Fruit fly (Drosophila melanogaster) whole organism, embryonic: Measurements from ENCODE around the gene CG31974.
A peak's percentile ranks its signal among the peaks of the same experiment; 100 is the strongest.

Source experiments
- Adf1 ChIP-seq: fragments of 200-800 bp; sonication (Bioruptor generic); IDR thresholded peaks from 2 replicates; pipeline ENCODE4 v1.3.6; 2022; ENCODE audit warnings: missing biosample characterization, missing genetic modification characterization
- Antp ChIP-seq: fragments of 200-800 bp; sonication (Bioruptor generic); optimal IDR thresholded peaks from 3 replicates; lab custom pipeline; 2016; ENCODE audit warnings: missing biosample characterization, missing genetic modification characterization
- Blimp-1 ChIP-seq: fragments of 200-800 bp; sonication (Bioruptor generic); optimal IDR thresholded peaks from 3 replicates; lab custom pipeline; 2018; ENCODE audit warnings: missing biosample characterization, missing genetic modification characterization, mild to moderate bottlenecking, moderate library complexity, missing genetic modification reagents
- CG10366 ChIP-seq: fragments of 200-800 bp; sonication (Bioruptor generic); IDR thresholded peaks from 2 replicates; pipeline ENCODE4 v1.3.6; 2022; ENCODE audit warnings: missing biosample characterization, missing genetic modification characterization
- CG10431 ChIP-seq: fragments of 200-800 bp; sonication (Bioruptor generic); optimal IDR thresholded peaks from 3 replicates; lab custom pipeline; 2018; ENCODE audit warnings: missing biosample characterization, mild to moderate bottlenecking, missing genetic modification characterization
- CG10543 ChIP-seq: fragments of 200-800 bp; sonication (Bioruptor generic); optimal IDR thresholded peaks from 3 replicates; lab custom pipeline; 2017; ENCODE audit warnings: missing biosample characterization, mild to moderate bottlenecking, missing genetic modification characterization, moderate library complexity
- CG11085 ChIP-seq: fragments of 200-800 bp; sonication (Bioruptor generic); IDR thresholded peaks from 2 replicates; pipeline ENCODE4 v1.3.6; 2022; ENCODE audit warnings: missing biosample characterization, missing genetic modification characterization
- CG12104 ChIP-seq: fragments of 200-800 bp; sonication (Bioruptor generic); optimal IDR thresholded peaks from 3 replicates; lab custom pipeline; 2016; ENCODE audit warnings: missing biosample characterization, missing genetic modification characterization
- CG13624 ChIP-seq: fragments of 200-800 bp; sonication (Bioruptor generic); optimal IDR thresholded peaks from 2 replicates; lab custom pipeline; 2016; ENCODE audit warnings: missing biosample characterization, missing genetic modification characterization
- CG13894 ChIP-seq: fragments of 200-800 bp; sonication (Bioruptor generic); optimal IDR thresholded peaks from 3 replicates; lab custom pipeline; 2018; ENCODE audit warnings: missing biosample characterization, mild to moderate bottlenecking, missing genetic modification characterization, moderate library complexity
- CG17328 ChIP-seq: fragments of 200-800 bp; sonication (Bioruptor generic); IDR thresholded peaks from 2 replicates; pipeline ENCODE4 v1.3.6; 2022; ENCODE audit warnings: missing biosample characterization, missing genetic modification characterization
- CG18599 ChIP-seq: fragments of 200-800 bp; sonication (Bioruptor generic); optimal IDR thresholded peaks from 3 replicates; lab custom pipeline; 2017; ENCODE audit warnings: missing biosample characterization, missing genetic modification characterization, mild to moderate bottlenecking, moderate library complexity, missing genetic modification reagents
- CG30020 ChIP-seq: fragments of 200-800 bp; optimal IDR thresholded peaks from 2 replicates; lab custom pipeline; 2019; ENCODE audit warnings: missing biosample characterization, mild to moderate bottlenecking, missing genetic modification characterization, moderate library complexity
- CG3281 ChIP-seq: fragments of 200-800 bp; sonication (Bioruptor generic); optimal IDR thresholded peaks from 3 replicates; lab custom pipeline; 2017; ENCODE audit warnings: missing biosample characterization, mild to moderate bottlenecking, missing genetic modification characterization
- CG4328 ChIP-seq: fragments of 200-800 bp; sonication (Bioruptor generic); optimal IDR thresholded peaks from 3 replicates; lab custom pipeline; 2017; ENCODE audit warnings: missing biosample characterization, missing genetic modification reagents, missing genetic modification characterization
- CG4360 ChIP-seq: fragments of 200-800 bp; sonication (Bioruptor generic); IDR thresholded peaks from 2 replicates; pipeline ENCODE4 v1.3.6; 2022; ENCODE audit warnings: missing biosample characterization, missing genetic modification characterization
- CG7839 ChIP-seq: fragments of 200-800 bp; sonication (Bioruptor generic); optimal IDR thresholded peaks from 3 replicates; lab custom pipeline; 2018; ENCODE audit warnings: missing biosample characterization, mild to moderate bottlenecking, missing genetic modification characterization, moderate library complexity
- CG7928 ChIP-seq: fragments of 200-800 bp; sonication (Bioruptor generic); optimal IDR thresholded peaks from 2 replicates; lab custom pipeline; 2017; ENCODE audit warnings: missing biosample characterization, mild to moderate bottlenecking, missing genetic modification characterization
- CG9817 ChIP-seq: fragments of 200-800 bp; sonication (Bioruptor generic); optimal IDR thresholded peaks from 2 replicates; lab custom pipeline; 2018; ENCODE audit warnings: missing biosample characterization, mild to moderate bottlenecking, missing genetic modification characterization, moderate library complexity
- CG9876 ChIP-seq: fragments of 200-800 bp; sonication (Bioruptor generic); optimal IDR thresholded peaks from 2 replicates; lab custom pipeline; 2016; ENCODE audit warnings: missing biosample characterization, missing genetic modification characterization
- CTCF ChIP-seq: fragments of 200-800 bp; sonication (Bioruptor generic); optimal IDR thresholded peaks from 2 replicates; lab custom pipeline; 2017; ENCODE audit warnings: missing biosample characterization, mild to moderate bottlenecking, missing genetic modification characterization, moderate library complexity
- D19B ChIP-seq: fragments of 200-800 bp; sonication (Bioruptor generic); optimal IDR thresholded peaks from 2 replicates; lab custom pipeline; 2017; ENCODE audit warnings: missing biosample characterization, mild to moderate bottlenecking, missing genetic modification characterization
- Doc2 ChIP-seq: fragments of 200-800 bp; sonication (Bioruptor generic); IDR thresholded peaks from 2 replicates; pipeline ENCODE4 v1.3.6; 2022; ENCODE audit warnings: missing biosample characterization, missing genetic modification characterization
- ERR ChIP-seq: fragments of 200-800 bp; sonication (Bioruptor generic); optimal IDR thresholded peaks from 2 replicates; lab custom pipeline; 2016; ENCODE audit warnings: missing biosample characterization, missing genetic modification characterization
- Lpt ChIP-seq: fragments of >200 bp; optimal IDR thresholded peaks from 2 replicates; lab custom pipeline; 2018; ENCODE audit warnings: missing biosample characterization, missing genetic modification characterization
- Med ChIP-seq: fragments of 200-800 bp; sonication (Bioruptor generic); peaks from one replicate; lab custom pipeline; 2016; ENCODE audit warnings: missing biosample characterization, missing genetic modification characterization, mild to moderate bottlenecking, inconsistent platforms, moderate library complexity
- Myb ChIP-seq: fragments of 200-800 bp; sonication (Bioruptor generic); optimal IDR thresholded peaks from 2 replicates; lab custom pipeline; 2016; ENCODE audit warnings: missing biosample characterization, missing genetic modification characterization
- NFAT ChIP-seq: fragments of 200-800 bp; sonication (Bioruptor generic); IDR thresholded peaks from 2 replicates; pipeline ENCODE4 v1.3.6; 2022; ENCODE audit warnings: missing biosample characterization, missing genetic modification characterization
- NK7.1 ChIP-seq: fragments of 200-800 bp; sonication (Bioruptor generic); optimal IDR thresholded peaks from 3 replicates; lab custom pipeline; 2016; ENCODE audit warnings: missing biosample characterization, missing genetic modification characterization
- Pdp1 ChIP-seq, 2 experiments: fragments of 200-800 bp; sonication (Bioruptor generic); optimal IDR thresholded peaks; 3 replicates each; lab custom pipeline; 2016; ENCODE audit warnings: missing biosample characterization in 2 of 2, missing genetic modification characterization in 2 of 2, mild to moderate bottlenecking in 1 of 2, moderate library complexity in 1 of 2
- Sry-δ ChIP-seq: fragments of 200-800 bp; sonication (Bioruptor generic); optimal IDR thresholded peaks from 2 replicates; lab custom pipeline; 2016; ENCODE audit warnings: missing biosample characterization, missing genetic modification characterization
- Trl ChIP-seq, 3 experiments: fragments of >200 bp in 2 of 3; fragments of 200-800 bp in 1 of 3; sonication (Bioruptor generic) in 1 of 3; optimal IDR thresholded peaks; 2 replicates in 1 of 3; 3 replicates in 2 of 3; lab custom pipeline; 2016 to 2017; ENCODE audit warnings: missing biosample characterization in 1 of 3, missing genetic modification characterization in 1 of 3
- aop ChIP-seq: fragments of 200-800 bp; sonication (Bioruptor generic); IDR thresholded peaks from 2 replicates; pipeline ENCODE4 v1.3.6; 2022; ENCODE audit warnings: missing biosample characterization, missing genetic modification characterization
- ara ChIP-seq: fragments of 200-800 bp; sonication (Bioruptor generic); IDR thresholded peaks from 2 replicates; pipeline ENCODE4 v1.3.6; 2022; ENCODE audit warnings: missing biosample characterization, missing genetic modification characterization
- bbx ChIP-seq: fragments of 200-800 bp; sonication (Bioruptor generic); IDR thresholded peaks from 2 replicates; pipeline ENCODE4 v1.3.6; 2022; ENCODE audit warnings: missing biosample characterization, missing genetic modification characterization; ENCODE audit not compliant: partially characterized antibody
- disco-r ChIP-seq: fragments of 200-800 bp; sonication (Bioruptor generic); optimal IDR thresholded peaks from 2 replicates; lab custom pipeline; 2016; ENCODE audit warnings: missing biosample characterization, missing genetic modification characterization
- eve ChIP-seq, 2 experiments: fragments of >200 bp; optimal IDR thresholded peaks; 2 replicates each; lab custom pipeline; 2017; ENCODE audit warnings: missing biosample characterization in 2 of 2, missing genetic modification characterization in 2 of 2
- fd3F ChIP-seq: fragments of 200-800 bp; sonication (Bioruptor generic); optimal IDR thresholded peaks from 2 replicates; lab custom pipeline; 2018; ENCODE audit warnings: missing biosample characterization, mild to moderate bottlenecking, missing genetic modification characterization, moderate library complexity
- knrl ChIP-seq: fragments of 200-800 bp; sonication (Bioruptor generic); IDR thresholded peaks from 3 replicates; pipeline ENCODE4 v1.3.6; 2022; ENCODE audit warnings: missing biosample characterization, missing genetic modification characterization; ENCODE audit not compliant: partially characterized antibody
- lmd ChIP-seq: fragments of 200-800 bp; sonication (Bioruptor generic); IDR thresholded peaks from 2 replicates; pipeline ENCODE4 v1.3.6; 2022; ENCODE audit warnings: missing biosample characterization, missing genetic modification characterization
- org-1 ChIP-seq: fragments of 200-800 bp; sonication (Bioruptor generic); optimal IDR thresholded peaks from 2 replicates; lab custom pipeline; 2017; ENCODE audit warnings: missing biosample characterization, missing genetic modification characterization
- phol ChIP-seq: fragments of 200-800 bp; sonication (Bioruptor generic); optimal IDR thresholded peaks from 3 replicates; lab custom pipeline; 2018; ENCODE audit warnings: missing biosample characterization, mild to moderate bottlenecking, missing genetic modification characterization, moderate library complexity
- ranshi ChIP-seq: fragments of 200-800 bp; sonication (Bioruptor generic); IDR thresholded peaks from 2 replicates; pipeline ENCODE4 v1.3.6; 2022; ENCODE audit warnings: missing biosample characterization, missing genetic modification characterization
- ssp ChIP-seq: fragments of 200-800 bp; sonication (Bioruptor generic); IDR thresholded peaks from 2 replicates; pipeline ENCODE4 v1.3.6; 2022; ENCODE audit warnings: missing biosample characterization, missing genetic modification characterization
- stc ChIP-seq: fragments of 200-800 bp; sonication (Bioruptor generic); IDR thresholded peaks from 2 replicates; pipeline ENCODE4 v1.3.6; 2022; ENCODE audit warnings: missing biosample characterization, missing genetic modification characterization
- tap ChIP-seq: fragments of 200-800 bp; optimal IDR thresholded peaks from 3 replicates; lab custom pipeline; 2019; ENCODE audit warnings: missing biosample characterization, mild to moderate bottlenecking, missing genetic modification characterization, moderate library complexity
- zfh1 ChIP-seq: fragments of 200-800 bp; sonication (Bioruptor generic); IDR thresholded peaks from 3 replicates; pipeline ENCODE4 v1.3.6; 2022; ENCODE audit warnings: missing biosample characterization, missing genetic modification characterization

Gene CG31974

DNA sequence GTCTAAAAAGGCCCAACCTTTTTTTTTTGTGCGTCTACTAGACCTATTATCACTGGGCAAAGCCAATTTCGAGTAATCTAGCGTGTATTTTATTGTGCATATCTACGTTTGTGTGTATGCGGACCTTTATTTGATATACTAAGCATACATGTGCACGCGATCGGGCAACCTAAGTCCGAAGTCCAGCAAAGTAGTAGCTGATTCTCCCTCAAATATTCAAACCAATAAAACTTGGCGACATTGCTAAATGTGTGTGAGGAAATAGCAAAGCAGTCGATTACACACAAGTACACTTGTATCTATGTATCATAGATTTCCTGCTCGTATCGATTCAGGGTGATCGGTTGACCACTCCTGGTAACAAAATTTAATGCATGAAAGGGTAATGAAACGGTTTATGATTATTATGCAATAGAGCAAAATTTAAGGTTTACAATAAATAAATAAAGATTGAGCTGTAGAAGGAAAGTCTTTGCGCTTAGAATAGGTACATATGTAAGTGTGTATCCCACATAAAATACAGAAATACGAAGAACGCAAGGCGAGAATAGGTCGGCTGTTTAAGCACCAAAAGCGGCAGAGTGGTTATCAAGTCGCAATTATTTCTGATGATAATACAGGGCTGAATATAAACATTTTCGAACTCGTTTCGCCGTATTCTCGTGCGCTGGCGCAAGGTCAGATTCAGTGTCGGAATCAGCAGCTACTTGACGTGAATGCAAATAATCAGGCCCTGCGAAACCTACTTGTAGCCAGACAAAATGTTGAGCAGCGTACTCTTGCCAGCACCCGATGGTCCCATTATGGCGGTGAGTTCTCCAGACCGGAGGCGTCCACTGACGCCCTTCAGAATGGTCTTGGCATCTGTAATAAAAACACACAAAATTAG is 17.3 kb downstream of the CG31974 start (continued):
- TF ChIP-seq CG10366 (GFP tag; lab: Robert Waterston, UW) = no peak
- TF ChIP-seq ssp = no peak
- no peak for TF ChIP-seq CG4360 (GFP tag; lab: Robert Waterston, UW)
- TF ChIP-seq CG13624 = no peak
- no peak for TF ChIP-seq CG9817
- TF ChIP-seq ERR (GFP tag; lab: Kevin White, UChicago) = no peak
- TF ChIP-seq CG11085 = no peak
- TF ChIP-seq knrl (GFP tag; lab: Robert Waterston, UW) = no peak
- 0 out of 2 replicates have a peak, but pooled peaks have one; percentile 5 for TF ChIP-seq Adf1 (GFP tag; lab: Robert Waterston, UW)
- no peak for TF ChIP-seq zfh1
- TF ChIP-seq CG7839 = no peak
- no peak for TF ChIP-seq tap (tag; lab: Kevin White, UChicago)
- no peak for TF ChIP-seq phol (tag; lab: Kevin White, UChicago)
- no peak for TF ChIP-seq Antp (GFP tag; lab: Kevin White, UChicago)
- TF ChIP-seq CG12104 = no peak
- TF ChIP-seq NFAT = no peak
- no peak for TF ChIP-seq stc (GFP tag; lab: Robert Waterston, UW)
- no peak for TF ChIP-seq CG4328 (GFP tag; lab: Kevin White, UChicago)
- no peak for TF ChIP-seq Lpt
- TF ChIP-seq CTCF (GFP tag; lab: Kevin White, UChicago) = peak; percentile 12
- TF ChIP-seq ara (GFP tag; lab: Robert Waterston, UW) = no peak
- TF ChIP-seq CG18599 (GFP tag; lab: Kevin White, UChicago) = peak; percentile 17
- TF ChIP-seq CG9876 (GFP tag; lab: Kevin White, UChicago) = no peak
- TF ChIP-seq CG10431 (GFP tag; lab: Kevin White, UChicago) = no peak
- no peak for TF ChIP-seq CG7928 (GFP tag; lab: Kevin White, UChicago)
- TF ChIP-seq Sry-δ = no peak
- TF ChIP-seq Blimp-1 (GFP tag; lab: Kevin White, UChicago) = no peak
- no peak for TF ChIP-seq CG3281

dm6 chr2L:123007-123327 is 19.9 kb downstream of the CG31974 start:
- TF ChIP-seq Pdp1 (GFP tag; optimal IDR thresholded peaks at IDR 0.05; lab: Kevin White, UChicago) = peak in 1 of 2 experiments; percentile 57
- TF ChIP-seq CG17328 = no peak

- TF ChIP-seq fd3F (GFP tag; lab: Kevin White, UChicago) = no peak
- no peak for TF ChIP-seq aop
- peak; percentile 95 for TF ChIP-seq D19B (GFP tag; lab: Kevin White, UChicago)
- TF ChIP-seq ranshi (GFP tag; lab: Robert Waterston, UW) = 0 out of 2 replicates have a peak, but pooled peaks have one; percentile 9
- peak; percentile 26 for TF ChIP-seq CG13894 (tag; lab: Kevin White, UChicago)
- peak; percentile 68 for TF ChIP-seq Med (GFP tag; lab: Kevin White, UChicago)
- TF ChIP-seq lmd = no peak
- peak; percentile 15; the same call in 1 of the 2 replicates for TF ChIP-seq bbx (GFP tag; lab: Robert Waterston, UW)
- TF ChIP-seq org-1 (GFP tag; lab: Kevin White, UChicago) = no peak
- TF ChIP-seq disco-r (GFP tag; lab: Kevin White, UChicago) = no peak
- no peak for TF ChIP-seq Trl (optimal IDR thresholded peaks at IDR 0.05; lab: Kevin White, UChicago)
- TF ChIP-seq Trl (GFP tag; optimal IDR thresholded peaks at IDR 0.05; lab: Kevin White, UChicago) = no peak
- TF ChIP-seq Doc2 (GFP tag; lab: Robert Waterston, UW) = no peak
- peak; percentile 94 for TF ChIP-seq CTCF (GFP tag; lab: Kevin White, UChicago)
- TF ChIP-seq CG10543 (GFP tag; lab: Kevin White, UChicago) = no peak
- peak in 1 of 2 experiments; percentile 55 for TF ChIP-seq eve (GFP tag; optimal IDR thresholded peaks at IDR 0.05; lab: Kevin White, UChicago)
- no peak for TF ChIP-seq CG30020 (tag; lab: Kevin White, UChicago)
- no peak for TF ChIP-seq NK7.1 (GFP tag; lab: Kevin White, UChicago)
- TF ChIP-seq Myb (GFP tag; lab: Kevin White, UChicago) = peak; percentile 96
Measured at dm6 chr2L:122167-123006, 20.5 kb downstream of the CG31974 start.
